Fruit fly (Drosophila melanogaster): Measurements from ENCODE around the gene Atg1.
A peak's percentile ranks its signal among the peaks of the same experiment; 100 is the strongest.

The Atg1 gene

DNA sequence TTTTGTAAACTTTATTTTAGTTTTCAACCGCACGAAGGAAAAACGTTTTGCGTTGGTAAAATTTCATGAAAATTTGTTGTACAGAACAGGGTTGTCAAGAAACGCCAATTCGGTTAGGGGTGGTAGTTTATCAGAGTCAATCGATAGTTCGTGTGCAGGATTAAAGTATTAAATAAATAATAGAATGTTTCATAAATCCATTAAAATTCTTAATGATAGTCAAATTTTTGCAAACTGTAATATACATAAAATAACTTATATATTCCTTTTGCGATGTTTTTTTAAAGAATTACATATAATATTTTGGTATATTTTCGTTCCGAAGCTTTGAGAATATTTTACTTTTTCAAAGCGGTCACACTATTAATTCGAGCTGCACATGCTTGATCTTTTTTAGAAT is 9.0 kb upstream of the Atg1 start, which contains the start of the genes Sf3a2 and CG42588 (continued):
- no peak; the same call in 1 of the 2 replicates for TF ChIP-seq CG6272 (GFP tag; IDR thresholded peaks at IDR 0.05)
- TF ChIP-seq lab (GFP tag; optimal IDR thresholded peaks at IDR 0.05), result no peak
- TF ChIP-seq CG11085 (GFP tag; IDR thresholded peaks at IDR 0.05), result no peak
- TF ChIP-seq run (tag; optimal IDR thresholded peaks at IDR 0.05), result no peak
- peak; percentile 87 for TF ChIP-seq BEAF-32 (GFP tag; optimal IDR thresholded peaks at IDR 0.05)
- TF ChIP-seq Blimp-1 (GFP tag; optimal IDR thresholded peaks at IDR 0.05), result peak; percentile 59
- TF ChIP-seq CG12659 (GFP tag; optimal IDR thresholded peaks at IDR 0.05), result peak; percentile 74
- TF ChIP-seq vnd (GFP tag; IDR thresholded peaks at IDR 0.05; ENCODE audit: partially characterized antibody), result peak; percentile 68
- TF ChIP-seq CG12744 (GFP tag; optimal IDR thresholded peaks at IDR 0.05), result no peak
- TF ChIP-seq kay (GFP tag; optimal IDR thresholded peaks at IDR 0.05), result peak; percentile 29
- no peak for TF ChIP-seq Trl (optimal IDR thresholded peaks at IDR 0.05)
- TF ChIP-seq Trl (GFP tag; optimal IDR thresholded peaks at IDR 0.05), result no peak
- no peak for TF ChIP-seq GATAe (GFP tag; conservative IDR thresholded peaks at IDR 0.05)
- peak; percentile 88; the same call in 1 of the 2 replicates for TF ChIP-seq vvl (GFP tag; IDR thresholded peaks at IDR 0.05)
- peak; percentile 40; the same call in 1 of the 3 replicates for TF ChIP-seq CG7963 (GFP tag; IDR thresholded peaks at IDR 0.05; ENCODE audit: partially characterized antibody)
- no peak for TF ChIP-seq CG9876 (GFP tag; optimal IDR thresholded peaks at IDR 0.05)
- no peak; the same call in 1 of the 2 replicates for TF ChIP-seq CG14667 (GFP tag; IDR thresholded peaks at IDR 0.05)
- TF ChIP-seq Ets97D (GFP tag; optimal IDR thresholded peaks at IDR 0.05), result peak; percentile 57
- TF ChIP-seq CG11247 (GFP tag; IDR thresholded peaks at IDR 0.05), result peak; percentile 73
- TF ChIP-seq tgo (GFP tag; IDR thresholded peaks at IDR 0.05), result peak; percentile 72
- TF ChIP-seq CG9437 (GFP tag; optimal IDR thresholded peaks at IDR 0.05), result peak; percentile 7
- TF ChIP-seq CG6791 (GFP tag; IDR thresholded peaks at IDR 0.05; ENCODE audit: partially characterized antibody), result no peak; the same call in 1 of the 3 replicates
- peak; percentile 68 for TF ChIP-seq CG4404 (GFP tag; IDR thresholded peaks at IDR 0.05)
- TF ChIP-seq CG2678 (tag; optimal IDR thresholded peaks at IDR 0.05), result no peak
- TF ChIP-seq CG17328 (GFP tag; IDR thresholded peaks at IDR 0.05), result peak; percentile 44; the same call in 1 of the 2 replicates
- TF ChIP-seq Dp (GFP tag; optimal IDR thresholded peaks at IDR 0.05), result peak; percentile 22
- TF ChIP-seq CG10274 (GFP tag; optimal IDR thresholded peaks at IDR 0.05), result no peak
- peak; percentile 39; the same call in 1 of the 2 replicates for TF ChIP-seq CG42726 (GFP tag; IDR thresholded peaks at IDR 0.05; ENCODE audit: partially characterized antibody)
- TF ChIP-seq Abd-B (GFP tag; optimal IDR thresholded peaks at IDR 0.05), result peak; percentile 58
- peak; percentile 53; the same call in 1 of the 2 replicates for TF ChIP-seq CG5953 (GFP tag; IDR thresholded peaks at IDR 0.05)
- TF ChIP-seq dan (GFP tag; IDR thresholded peaks at IDR 0.05), result no peak
- TF ChIP-seq sens (GFP tag), result peak; percentile 93
- TF ChIP-seq Dref (GFP tag; IDR thresholded peaks at IDR 0.05), result peak; percentile 61
- no peak for TF ChIP-seq her (GFP tag; optimal IDR thresholded peaks at IDR 0.05)
- TF ChIP-seq dpn (GFP tag; optimal IDR thresholded peaks at IDR 0.05), result peak; percentile 46 to 77
- TF ChIP-seq CG10565 (GFP tag; optimal IDR thresholded peaks at IDR 0.05), result no peak
- TF ChIP-seq CG9215 (GFP tag; IDR thresholded peaks at IDR 0.05), result peak; percentile 71; the same call in 1 of the 2 replicates
- TF ChIP-seq CG14710 (tag; optimal IDR thresholded peaks at IDR 0.05), result peak; percentile 86
- peak; percentile 71 for TF ChIP-seq PHDP (tag; optimal IDR thresholded peaks at IDR 0.05)
- TF ChIP-seq MTF-1 (GFP tag; optimal IDR thresholded peaks at IDR 0.05; ENCODE audit: borderline replicate concordance), result no peak
- TF ChIP-seq p53 (GFP tag; optimal IDR thresholded peaks at IDR 0.05), result no peak
- TF ChIP-seq CG11398 (GFP tag; optimal IDR thresholded peaks at IDR 0.05), result no peak
- no peak for TF ChIP-seq CG6854 (GFP tag; optimal IDR thresholded peaks at IDR 0.05)
- TF ChIP-seq ind (GFP tag; optimal IDR thresholded peaks at IDR 0.05), result peak; percentile 74
- peak; percentile 43; the same call in 1 of the 3 replicates for TF ChIP-seq ase (GFP tag; IDR thresholded peaks at IDR 0.05)
- TF ChIP-seq Neu2 (GFP tag; optimal IDR thresholded peaks at IDR 0.05; ENCODE audit: borderline replicate concordance), result no peak
- TF ChIP-seq nerfin-1 (tag; optimal IDR thresholded peaks at IDR 0.05), result peak; percentile 48
- no peak for TF ChIP-seq NK7.1 (GFP tag; optimal IDR thresholded peaks at IDR 0.05)
- TF ChIP-seq fu2 (GFP tag; optimal IDR thresholded peaks at IDR 0.05), result peak; percentile 25
- TF ChIP-seq Aef1 (GFP tag; IDR thresholded peaks at IDR 0.05), result peak; percentile 84; the same call in 2 of the 3 replicates
- TF ChIP-seq CG33213 (GFP tag; optimal IDR thresholded peaks at IDR 0.05), result no peak

Measured in whole organism, embryonic.